Worm (Caenorhabditis elegans) whole organism, L2 larva: ENCODE data around the gene aakb-1.

Source experiments
- ama-1 ChIP-seq: fragments of 150-350 bp; optimal IDR thresholded peaks from 2 replicates; lab custom pipeline; 2018; ENCODE audit warnings: inconsistent platforms
- blmp-1 ChIP-seq: sonication (generic microtip); optimal IDR thresholded peaks from 2 replicates; lab custom pipeline; 2017; ENCODE audit warnings: missing genetic modification characterization, mild to moderate bottlenecking, missing compliant biosample characterization, antibody characterized with exemption, moderate library complexity; ENCODE audit not compliant: insufficient read depth
- crh-2 ChIP-seq: sonication (generic microtip); optimal IDR thresholded peaks from 2 replicates; lab custom pipeline; 2017; ENCODE audit warnings: missing biosample characterization, missing genetic modification characterization
- gmeb-1 ChIP-seq: fragments of 150-350 bp; optimal IDR thresholded peaks from 2 replicates; lab custom pipeline; 2014; ENCODE audit warnings: missing biosample characterization, missing genetic modification characterization
- mdl-1 ChIP-seq, 2 experiments: fragments of 150-350 bp in 1 of 2; sonication (generic microtip) in 1 of 2; optimal IDR thresholded peaks; 2 replicates each; lab custom pipeline; 2017; ENCODE audit warnings: missing biosample characterization in 2 of 2, missing genetic modification characterization in 2 of 2
- nhr-237 ChIP-seq: fragments of 150-350 bp; optimal IDR thresholded peaks from 2 replicates; lab custom pipeline; 2014; ENCODE audit warnings: missing biosample characterization, missing genetic modification characterization
- nhr-77 ChIP-seq: fragments of 150-350 bp; optimal IDR thresholded peaks from 2 replicates; lab custom pipeline; 2014; ENCODE audit warnings: missing biosample characterization, missing genetic modification characterization
- snpc-4 ChIP-seq: fragments of 150-350 bp; optimal IDR thresholded peaks from 2 replicates; lab custom pipeline; 2014; ENCODE audit warnings: missing biosample characterization, missing genetic modification characterization
- unc-62 ChIP-seq: fragments of 150-350 bp; optimal IDR thresholded peaks from 2 replicates; lab custom pipeline; 2014; ENCODE audit warnings: missing biosample characterization, missing genetic modification reagents, missing genetic modification characterization
- zag-1 ChIP-seq: fragments of 150-350 bp; optimal IDR thresholded peaks from 2 replicates; lab custom pipeline; 2014; ENCODE audit warnings: missing biosample characterization, missing genetic modification characterization
- ztf-4 ChIP-seq: fragments of 150-350 bp; optimal IDR thresholded peaks from 2 replicates; lab custom pipeline; 2014; ENCODE audit warnings: missing biosample characterization, missing genetic modification characterization

ce11 chrX:13736679-13737078, 18.9 kb upstream of the aakb-1 start:
- TF ChIP-seq unc-62 (no peak), snpc-4 (tag; lab: Kevin White, UChicago) (no peak), mdl-1 (tag; optimal IDR thresholded peaks at IDR 0.05; lab: Kevin White, UChicago) (no peak), ama-1 (lab: Kevin White, UChicago) (no peak), ztf-4 (tag; lab: Kevin White, UChicago) (no peak), blmp-1 (no peak), crh-2 (tag; lab: Kevin White, UChicago) (no peak), nhr-77 (tag; lab: Kevin White, UChicago) (no peak), nhr-237 (no peak), zag-1 (tag; lab: Kevin White, UChicago) (no peak), gmeb-1 (tag; lab: Kevin White, UChicago) (no peak)
